Worm (Caenorhabditis elegans) whole organism, L4 larva: ENCODE results near the gene dsb-2.

Experiments used
- ZK546.5 ChIP-seq, 2 experiments: sonication (generic microtip); optimal IDR thresholded peaks; 2 replicates each; lab custom pipeline; 2017; ENCODE audit warnings: missing biosample characterization in 2 of 2, missing genetic modification characterization in 2 of 2
- ces-1 ChIP-seq: fragments of 150-350 bp; sonication (generic microtip); optimal IDR thresholded peaks from 4 replicates; lab custom pipeline; 2014; ENCODE audit warnings: missing biosample characterization, missing genetic modification reagents, missing genetic modification characterization
- daf-16 ChIP-seq, 3 experiments: sonication (generic microtip); optimal IDR thresholded peaks; 2 replicates each; lab custom pipeline; 2016 to 2017; ENCODE audit warnings: missing genetic modification characterization in 3 of 3, missing genetic modification reagents in 3 of 3, mild to moderate bottlenecking in 2 of 3, missing compliant biosample characterization in 2 of 3, missing biosample characterization in 1 of 3, moderate library complexity in 1 of 3
- egl-27 ChIP-seq: sonication (generic microtip); optimal IDR thresholded peaks from 3 replicates; lab custom pipeline; 2017; ENCODE audit warnings: missing biosample characterization, missing genetic modification reagents, missing genetic modification characterization
- hlh-11 ChIP-seq: fragments of 200-800 bp; sonication (Bioruptor generic); optimal IDR thresholded peaks from 2 replicates; lab custom pipeline; 2018; ENCODE audit warnings: mild to moderate bottlenecking, missing genetic modification characterization, missing compliant biosample characterization
- mdl-1 ChIP-seq, 2 experiments: fragments of 150-350 bp in 1 of 2; sonication (generic microtip) in 1 of 2; optimal IDR thresholded peaks; 2 replicates each; lab custom pipeline; 2014 to 2017; ENCODE audit warnings: missing biosample characterization in 2 of 2, missing genetic modification characterization in 2 of 2

ce11 chrII:14413709-14414108 is 2.8 kb downstream of the dsb-2 start:
- no peak for TF ChIP-seq ces-1 (GFP tag; lab: Kevin White, UChicago)
- no peak for TF ChIP-seq ZK546.5 (tag; optimal IDR thresholded peaks at IDR 0.05; lab: Kevin White, UChicago)
- no peak for TF ChIP-seq hlh-11 (tag; lab: Kevin White, UChicago)
- TF ChIP-seq daf-16 (GFP tag; optimal IDR thresholded peaks at IDR 0.05; lab: Kevin White, UChicago) = no peak
- no peak for TF ChIP-seq daf-16 (tag; optimal IDR thresholded peaks at IDR 0.05; lab: Kevin White, UChicago)
- no peak for TF ChIP-seq egl-27 (tag; lab: Kevin White, UChicago)
- TF ChIP-seq mdl-1 (tag; optimal IDR thresholded peaks at IDR 0.05; lab: Kevin White, UChicago) = no peak
